Fruit fly (Drosophila melanogaster) whole organism, embryonic: ENCODE measurements around the gene CG1965.

Source experiments
- Lpt ChIP-seq: fragments of >200 bp; optimal IDR thresholded peaks from 2 replicates; lab custom pipeline; 2018; ENCODE audit warnings: missing biosample characterization, missing genetic modification characterization
- Ravus ChIP-seq: fragments of 200-800 bp; sonication (Bioruptor generic); IDR thresholded peaks from 2 replicates; pipeline ENCODE4 v1.3.6; 2022; ENCODE audit warnings: missing biosample characterization, missing genetic modification characterization
- jumu ChIP-seq: fragments of 200-800 bp; sonication (Bioruptor generic); optimal IDR thresholded peaks from 3 replicates; lab custom pipeline; 2016; ENCODE audit warnings: missing biosample characterization, missing genetic modification characterization

DNA sequence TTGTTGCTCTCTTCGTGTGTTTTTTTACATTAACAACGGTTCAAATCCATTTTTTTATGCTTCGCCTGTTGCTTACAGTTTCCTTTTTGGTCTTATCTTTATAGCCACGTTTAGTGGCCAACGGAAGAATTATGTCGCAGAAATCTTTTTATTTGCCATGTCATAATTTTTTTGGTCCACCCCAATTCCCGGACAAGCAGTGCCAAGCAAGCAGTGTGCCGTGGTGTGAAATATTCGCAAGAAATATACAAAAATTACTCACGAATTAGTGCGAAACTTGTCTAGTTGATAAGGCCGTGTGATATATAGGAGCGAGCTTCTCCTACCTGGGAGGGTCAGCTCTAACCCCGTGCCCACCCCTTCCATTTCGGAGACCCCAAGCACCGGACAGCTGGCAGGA lies 26.3 kb upstream of the CG1965 start:
- TF ChIP-seq Ravus (GFP tag; lab: Robert Waterston, UW): no peak
- no peak for TF ChIP-seq Lpt (GFP tag; lab: Kevin White, UChicago)
- no peak for TF ChIP-seq jumu (GFP tag; lab: Kevin White, UChicago)
